Worm (Caenorhabditis elegans) whole organism, L4 larva: ENCODE results near the gene ZK829.1.

Source experiments
- Y105C5A.15 ChIP-seq: fragments of 200-800 bp; sonication (Bioruptor generic); IDR thresholded peaks from 2 replicates; pipeline ENCODE4 v1.3.6; 2022; ENCODE audit warnings: missing genetic modification characterization, missing compliant biosample characterization
- ceh-44 ChIP-seq: fragments of 200-800 bp; sonication (Bioruptor generic); IDR thresholded peaks from 2 replicates; pipeline ENCODE4 v1.3.6; 2022; ENCODE audit warnings: missing genetic modification reagents, missing genetic modification characterization, missing compliant biosample characterization
- daf-19 ChIP-seq: fragments of 200-800 bp; sonication (Bioruptor generic); conservative IDR thresholded peaks from 2 replicates; pipeline ENCODE4 v1.3.6; 2022; ENCODE audit warnings: missing genetic modification characterization, missing compliant biosample characterization
- egl-27 ChIP-seq: sonication (generic microtip); optimal IDR thresholded peaks from 3 replicates; lab custom pipeline; 2017; ENCODE audit warnings: missing biosample characterization, missing genetic modification reagents, missing genetic modification characterization
- lin-15B ChIP-seq: fragments of 150-350 bp; sonication (generic microtip); optimal IDR thresholded peaks from 3 replicates; lab custom pipeline; 2014; ENCODE audit warnings: missing biosample characterization, missing genetic modification characterization
- lsy-2 ChIP-seq, 2 experiments: fragments of 150-350 bp in 1 of 2; sonication (generic microtip) in 1 of 2; optimal IDR thresholded peaks; 2 replicates each; lab custom pipeline; 2014 to 2017; ENCODE audit warnings: missing biosample characterization in 2 of 2, missing genetic modification characterization in 2 of 2
- nhr-28 ChIP-seq: fragments of 150-350 bp; optimal IDR thresholded peaks from 2 replicates; lab custom pipeline; 2014; ENCODE audit warnings: missing biosample characterization, missing genetic modification characterization
- nhr-48 ChIP-seq: sonication (generic microtip); optimal IDR thresholded peaks from 2 replicates; lab custom pipeline; 2016; ENCODE audit warnings: mild to moderate bottlenecking, missing genetic modification characterization, missing compliant biosample characterization
- nhr-77 ChIP-seq: fragments of 150-350 bp; optimal IDR thresholded peaks from 2 replicates; lab custom pipeline; 2014; ENCODE audit warnings: missing biosample characterization, missing genetic modification characterization
- pqm-1 ChIP-seq: sonication (generic microtip); optimal IDR thresholded peaks from 2 replicates; lab custom pipeline; 2017; ENCODE audit warnings: missing biosample characterization, missing genetic modification characterization
- unc-130 ChIP-seq: sonication (generic microtip); optimal IDR thresholded peaks from 2 replicates; lab custom pipeline; 2016; ENCODE audit warnings: missing genetic modification reagents, missing genetic modification characterization, missing compliant biosample characterization

ce11 chrIV:11893336-11893735, 48.9 kb downstream of the ZK829.1 start:
- TF ChIP-seq nhr-77 (tag; lab: Kevin White, UChicago) (no peak), lsy-2 (tag; optimal IDR thresholded peaks at IDR 0.05; lab: Kevin White, UChicago) (no peak), nhr-28 (tag; lab: Kevin White, UChicago) (no peak), lin-15B (tag; lab: Kevin White, UChicago) (no peak), Y105C5A.15 (GFP tag; lab: Robert Waterston, UW) (no peak), pqm-1 (tag; lab: Kevin White, UChicago) (no peak), nhr-48 (tag; lab: Kevin White, UChicago) (no peak), daf-19 (GFP tag; lab: Robert Waterston, UW) (no peak), unc-130 (GFP tag; lab: Kevin White, UChicago) (no peak), egl-27 (no peak), ceh-44 (GFP tag; lab: Robert Waterston, UW) (no peak)
